Fruit fly (Drosophila melanogaster) whole organism, wandering third instar larva: Measurements from ENCODE around the gene CG13063.

Experiments used
- Abd-B ChIP-seq: fragments of >200 bp; optimal IDR thresholded peaks from 2 replicates; lab custom pipeline; 2017; ENCODE audit warnings: missing biosample characterization, missing genetic modification characterization
- CG32264 ChIP-seq: fragments of 200-800 bp; sonication (Bioruptor generic); optimal IDR thresholded peaks from 2 replicates; lab custom pipeline; 2016; ENCODE audit warnings: missing biosample characterization, missing genetic modification characterization
- CG9705 ChIP-seq: fragments of 200-800 bp; sonication (Bioruptor generic); optimal IDR thresholded peaks from 2 replicates; lab custom pipeline; 2018; ENCODE audit warnings: missing biosample characterization, mild to moderate bottlenecking, missing genetic modification characterization
- CrebA ChIP-seq: fragments of 200-800 bp; sonication (Bioruptor generic); optimal IDR thresholded peaks from 2 replicates; lab custom pipeline; 2016; ENCODE audit warnings: missing biosample characterization, mild to moderate bottlenecking, missing genetic modification characterization, borderline replicate concordance
- Dfd ChIP-seq: fragments of >200 bp; optimal IDR thresholded peaks from 2 replicates; lab custom pipeline; 2017; ENCODE audit warnings: missing biosample characterization, missing genetic modification characterization
- Dif ChIP-seq: fragments of 200-275, 200-300 bp; sonication (Bioruptor generic); optimal IDR thresholded peaks from 2 replicates; lab custom pipeline; 2018; ENCODE audit warnings: missing biosample characterization, missing genetic modification characterization; ENCODE audit not compliant: partially characterized antibody
- GATAd ChIP-seq: sonication (Bioruptor generic); optimal IDR thresholded peaks from 2 replicates; lab custom pipeline; 2016; ENCODE audit warnings: missing biosample characterization, missing genetic modification characterization
- HLH106 ChIP-seq: fragments of 200-800 bp; optimal IDR thresholded peaks from 3 replicates; lab custom pipeline; 2019; ENCODE audit warnings: missing biosample characterization, mild to moderate bottlenecking, missing genetic modification characterization, moderate library complexity
- Hnf4 ChIP-seq: fragments of 200-800 bp; sonication (Bioruptor generic); optimal IDR thresholded peaks from 2 replicates; lab custom pipeline; 2016; ENCODE audit warnings: missing biosample characterization, mild to moderate bottlenecking, missing genetic modification characterization
- Hr83 ChIP-seq: fragments of 200-300 bp; sonication (Bioruptor generic); optimal IDR thresholded peaks from 2 replicates; lab custom pipeline; 2016; ENCODE audit warnings: missing biosample characterization, mild to moderate bottlenecking, missing genetic modification characterization, moderate library complexity; ENCODE audit not compliant: poor library complexity, severe bottlenecking
- Mio ChIP-seq: sonication (Bioruptor generic); optimal IDR thresholded peaks from 2 replicates; lab custom pipeline; 2016; ENCODE audit warnings: missing biosample characterization, missing genetic modification characterization
- Myc ChIP-seq: fragments of >200 bp; optimal IDR thresholded peaks from 2 replicates; lab custom pipeline; 2017
- N ChIP-seq: fragments of >200 bp; optimal IDR thresholded peaks from 2 replicates; lab custom pipeline; 2018; ENCODE audit warnings: missing biosample characterization, missing external identifiers, missing genetic modification characterization
- OdsH ChIP-seq: fragments of 200-800 bp; sonication (Bioruptor generic); optimal IDR thresholded peaks from 2 replicates; lab custom pipeline; 2016; ENCODE audit warnings: missing biosample characterization, mild to moderate bottlenecking, missing genetic modification characterization
- Rel ChIP-seq, 2 experiments: fragments of 200-800 bp; sonication (Bioruptor generic) in 1 of 2; optimal IDR thresholded peaks; 2 replicates in 1 of 2; 3 replicates in 1 of 2; lab custom pipeline; 2016 to 2019; ENCODE audit warnings: mild to moderate bottlenecking in 2 of 2, missing biosample characterization in 2 of 2, missing genetic modification characterization in 2 of 2, moderate library complexity in 1 of 2
- Vsx2 ChIP-seq: fragments of 200-300, 225-300 bp; sonication (Bioruptor generic); optimal IDR thresholded peaks from 2 replicates; lab custom pipeline; 2018; ENCODE audit warnings: missing biosample characterization, missing genetic modification characterization; ENCODE audit not compliant: partially characterized antibody
- brk ChIP-seq: fragments of 200-800 bp; sonication (Bioruptor generic); optimal IDR thresholded peaks from 2 replicates; lab custom pipeline; 2016; ENCODE audit warnings: missing biosample characterization, mild to moderate bottlenecking, missing genetic modification characterization
- dl ChIP-seq, 2 experiments: fragments of 175-275, 200-275 bp in 1 of 2; fragments of 200-275 bp in 1 of 2; sonication (Bioruptor generic); optimal IDR thresholded peaks; lab custom pipeline; 2018; ENCODE audit warnings: mild to moderate bottlenecking in 2 of 2, missing biosample characterization in 2 of 2, missing genetic modification characterization in 2 of 2, moderate library complexity in 2 of 2; ENCODE audit not compliant: partially characterized antibody in 2 of 2, insufficient read depth in 1 of 2
- dmrt93B ChIP-seq: fragments of 200-800 bp; sonication (Bioruptor generic); optimal IDR thresholded peaks from 2 replicates; lab custom pipeline; 2018; ENCODE audit warnings: missing biosample characterization, mild to moderate bottlenecking, missing genetic modification characterization
- dsf ChIP-seq: sonication (Bioruptor generic); optimal IDR thresholded peaks from 2 replicates; lab custom pipeline; 2016; ENCODE audit warnings: missing biosample characterization, missing genetic modification characterization, borderline replicate concordance
- ey ChIP-seq: fragments of 200-800 bp; sonication (Bioruptor generic); optimal IDR thresholded peaks from 2 replicates; lab custom pipeline; 2016; ENCODE audit warnings: missing biosample characterization, missing genetic modification characterization
- foxo ChIP-seq, 2 experiments: fragments of 200-800 bp; sonication (Bioruptor generic); optimal IDR thresholded peaks; 2 replicates in 1 of 2; 3 replicates in 1 of 2; lab custom pipeline; 2016 to 2017; ENCODE audit warnings: missing biosample characterization in 2 of 2, missing genetic modification characterization in 2 of 2
- fru ChIP-seq: fragments of 200-800 bp; sonication (Bioruptor generic); optimal IDR thresholded peaks from 3 replicates; lab custom pipeline; 2016; ENCODE audit warnings: missing biosample characterization, mild to moderate bottlenecking, missing genetic modification characterization
- h ChIP-seq: fragments of 200-800 bp; sonication (Bioruptor generic); optimal IDR thresholded peaks from 3 replicates; lab custom pipeline; 2016; ENCODE audit warnings: missing biosample characterization, mild to moderate bottlenecking, missing genetic modification characterization
- jim ChIP-seq: fragments of 175-275, 200-325 bp; sonication (Bioruptor generic); optimal IDR thresholded peaks from 2 replicates; lab custom pipeline; 2016; ENCODE audit warnings: missing biosample characterization, mild to moderate bottlenecking, missing genetic modification characterization
- lola ChIP-seq: fragments of >200 bp; optimal IDR thresholded peaks from 2 replicates; lab custom pipeline; 2017; ENCODE audit warnings: missing biosample characterization, missing genetic modification characterization
- pan ChIP-seq: fragments of >200 bp; optimal IDR thresholded peaks from 2 replicates; lab custom pipeline; 2017
- psq ChIP-seq: fragments of 200-800 bp; sonication (Bioruptor generic); optimal IDR thresholded peaks from 3 replicates; lab custom pipeline; 2017; ENCODE audit warnings: missing biosample characterization, mild to moderate bottlenecking, missing genetic modification characterization, moderate library complexity
- rgr ChIP-seq: fragments of 200-800 bp; sonication (Bioruptor generic); optimal IDR thresholded peaks from 3 replicates; lab custom pipeline; 2016; ENCODE audit warnings: missing biosample characterization, mild to moderate bottlenecking, missing genetic modification characterization
- sage ChIP-seq: fragments of 200-800 bp; sonication (Bioruptor generic); optimal IDR thresholded peaks from 2 replicates; lab custom pipeline; 2016; ENCODE audit warnings: missing biosample characterization, mild to moderate bottlenecking, missing genetic modification characterization
- sv ChIP-seq: fragments of 200-800 bp; sonication (Bioruptor generic); optimal IDR thresholded peaks from 3 replicates; lab custom pipeline; 2016; ENCODE audit warnings: missing biosample characterization, missing genetic modification characterization
- tai ChIP-seq: sonication (Bioruptor generic); optimal IDR thresholded peaks from 2 replicates; lab custom pipeline; 2016; ENCODE audit warnings: missing biosample characterization, missing genetic modification characterization
- usp ChIP-seq: fragments of >200 bp; optimal IDR thresholded peaks from 2 replicates; lab custom pipeline; 2017; ENCODE audit warnings: missing biosample characterization, missing genetic modification characterization
- woc ChIP-seq: sonication (Bioruptor generic); optimal IDR thresholded peaks from 2 replicates; lab custom pipeline; 2016; ENCODE audit warnings: missing biosample characterization, mild to moderate bottlenecking, missing genetic modification characterization

CG13063 gene

dm6 chr3L:16331633-16332032, 25.2 kb downstream of the CG13063 start, which contains the start of gene retinin:
retinin (plus strand) TSS chr3L:16331933.
- TF ChIP-seq foxo (GFP tag; optimal IDR thresholded peaks at IDR 0.05; lab: Kevin White, UChicago) (no peak), lola (no peak), pan (lab: Kevin White, UChicago) (no peak), brk (GFP tag; lab: Kevin White, UChicago) (no peak), sv (GFP tag; lab: Kevin White, UChicago) (no peak), woc (GFP tag; lab: Kevin White, UChicago) (no peak), rgr (GFP tag; lab: Kevin White, UChicago) (no peak), HLH106 (tag; lab: Kevin White, UChicago) (no peak), fru (GFP tag; lab: Kevin White, UChicago) (no peak), GATAd (no peak), Hr83 (GFP tag; lab: Kevin White, UChicago) (no peak), Abd-B (GFP tag; lab: Kevin White, UChicago) (no peak), OdsH (GFP tag; lab: Kevin White, UChicago) (no peak), CG32264 (GFP tag; lab: Kevin White, UChicago) (no peak)

dm6 chr3L:16333013-16333412, 26.6 kb downstream of the CG13063 start, which contains the start of gene CG13056:
CG13056 (plus strand) TSS chr3L:16333313.
- TF ChIP-seq Vsx2 (no peak), CrebA (GFP tag; lab: Kevin White, UChicago) (no peak), Dfd (GFP tag; lab: Kevin White, UChicago) (no peak), brk (GFP tag; lab: Kevin White, UChicago) (no peak), HLH106 (tag; lab: Kevin White, UChicago) (no peak), GATAd (no peak), pan (lab: Kevin White, UChicago) (no peak), dl (GFP tag; optimal IDR thresholded peaks at IDR 0.05; lab: Kevin White, UChicago; ENCODE audit: insufficient read depth in 1 of 2, partially characterized antibody in 2 of 2) (no peak), Rel (GFP tag; optimal IDR thresholded peaks at IDR 0.05; lab: Kevin White, UChicago) (no peak), Rel (tag; optimal IDR thresholded peaks at IDR 0.05; lab: Kevin White, UChicago) (no peak), foxo (GFP tag; optimal IDR thresholded peaks at IDR 0.05; lab: Kevin White, UChicago) (no peak), Hnf4 (GFP tag; lab: Kevin White, UChicago) (no peak), CG9705 (GFP tag; lab: Kevin White, UChicago) (no peak), rgr (GFP tag; lab: Kevin White, UChicago) (no peak), h (GFP tag; lab: Kevin White, UChicago) (no peak), psq (GFP tag; lab: Kevin White, UChicago) (no peak), usp (GFP tag; lab: Kevin White, UChicago) (no peak), woc (GFP tag; lab: Kevin White, UChicago) (no peak), ey (GFP tag; lab: Kevin White, UChicago) (no peak)

dm6 chr3L:16334876-16335275, 28.5 kb downstream of the CG13063 start:
- TF ChIP-seq N (GFP tag; lab: Kevin White, UChicago) = peak; percentile 79
- peak; percentile 39 for TF ChIP-seq Dif (GFP tag; lab: Kevin White, UChicago)
- peak; percentile 58 for TF ChIP-seq Vsx2
- TF ChIP-seq Abd-B (GFP tag; lab: Kevin White, UChicago) = no peak
- TF ChIP-seq Myc (lab: Kevin White, UChicago) = peak; percentile 80

dm6 chr3L:16337739-16338138, 31.3 kb downstream of the CG13063 start:
- TF ChIP-seq pan (lab: Kevin White, UChicago) (no peak), Vsx2 (no peak), woc (GFP tag; lab: Kevin White, UChicago) (no peak), Dif (GFP tag; lab: Kevin White, UChicago) (no peak), dmrt93B (GFP tag; lab: Kevin White, UChicago) (no peak), HLH106 (tag; lab: Kevin White, UChicago) (no peak), dsf (GFP tag; lab: Kevin White, UChicago) (no peak), Dfd (GFP tag; lab: Kevin White, UChicago) (no peak), Hr83 (GFP tag; lab: Kevin White, UChicago) (no peak), psq (GFP tag; lab: Kevin White, UChicago) (no peak), Myc (lab: Kevin White, UChicago) (no peak), jim (GFP tag; lab: Kevin White, UChicago) (no peak), tai (GFP tag; lab: Kevin White, UChicago) (no peak), sage (GFP tag; lab: Kevin White, UChicago) (no peak), OdsH (GFP tag; lab: Kevin White, UChicago) (no peak), Mio (no peak), Hnf4 (GFP tag; lab: Kevin White, UChicago) (no peak), dl (GFP tag; optimal IDR thresholded peaks at IDR 0.05; lab: Kevin White, UChicago; ENCODE audit: insufficient read depth in 1 of 2, partially characterized antibody in 2 of 2) (no peak)
